Worm (Caenorhabditis elegans) whole organism, young adult: ENCODE results near the gene egas-2.
A peak's percentile ranks its signal among the peaks of the same experiment; 100 is the strongest.

Experiments used
- B0019.2 ChIP-seq: fragments of 200-800 bp; sonication (Bioruptor generic); conservative IDR thresholded peaks from 2 replicates; pipeline ENCODE4 v1.3.6; 2022; ENCODE audit warnings: missing genetic modification reagents, missing genetic modification characterization, missing compliant biosample characterization
- B0035.1 ChIP-seq: sonication (generic microtip); optimal IDR thresholded peaks from 2 replicates; lab custom pipeline; 2016; ENCODE audit warnings: missing genetic modification characterization, mild to moderate bottlenecking, missing compliant biosample characterization, missing genotype, missing genetic modification reagents
- F37B4.10 ChIP-seq: fragments of 200-800 bp; sonication (Bioruptor generic); IDR thresholded peaks from 2 replicates; pipeline ENCODE4 v1.3.6; 2022; ENCODE audit warnings: missing genetic modification characterization, missing compliant biosample characterization
- F57A8.1 ChIP-seq: fragments of 200-800 bp; sonication (Bioruptor generic); optimal IDR thresholded peaks from 2 replicates; lab custom pipeline; 2018; ENCODE audit warnings: mild to moderate bottlenecking, missing genetic modification characterization, moderate library complexity, missing compliant biosample characterization
- K11D2.4 ChIP-seq: fragments of 200-800 bp; sonication (Bioruptor generic); IDR thresholded peaks from 2 replicates; pipeline ENCODE4 v1.3.6; 2022; ENCODE audit warnings: missing genetic modification reagents, missing genetic modification characterization, missing compliant biosample characterization
- K12H6.12 ChIP-seq: fragments of 200-800 bp; sonication (Bioruptor generic); optimal IDR thresholded peaks from 2 replicates; lab custom pipeline; 2018; ENCODE audit warnings: mild to moderate bottlenecking, missing genetic modification characterization, missing compliant biosample characterization
- Y56A3A.18 ChIP-seq: fragments of 200-800 bp; sonication (Bioruptor generic); IDR thresholded peaks from 2 replicates; pipeline ENCODE4 v1.3.6; 2022; ENCODE audit warnings: missing genetic modification reagents, missing genetic modification characterization, missing compliant biosample characterization
- ama-1 ChIP-seq, 3 experiments: fragments of 150-350 bp in 1 of 3; sonication (generic microtip) in 2 of 3; optimal IDR thresholded peaks; 2 replicates each; lab custom pipeline; 2014 to 2018; ENCODE audit warnings: missing biosample characterization in 2 of 3, missing genetic modification characterization in 2 of 3, missing genetic modification reagents in 2 of 3
- aptf-3 ChIP-seq: fragments of 200-800 bp; sonication (Bioruptor generic); IDR thresholded peaks from 2 replicates; pipeline ENCODE4 v1.3.6; 2022; ENCODE audit warnings: missing genetic modification characterization, missing compliant biosample characterization
- athp-1 ChIP-seq: sonication (generic microtip); optimal IDR thresholded peaks from 2 replicates; lab custom pipeline; 2017; ENCODE audit warnings: mild to moderate bottlenecking, missing genetic modification characterization, missing compliant biosample characterization
- attf-3 ChIP-seq: fragments of 200-800 bp; sonication (Bioruptor generic); conservative IDR thresholded peaks from 2 replicates; pipeline ENCODE4 v1.3.6; 2022; ENCODE audit warnings: missing genetic modification reagents, missing genetic modification characterization, missing compliant biosample characterization
- attf-5 ChIP-seq: fragments of 200-800 bp; sonication (Bioruptor generic); optimal IDR thresholded peaks from 2 replicates; lab custom pipeline; 2018; ENCODE audit warnings: mild to moderate bottlenecking, missing genetic modification characterization, missing compliant biosample characterization
- attf-6 ChIP-seq: fragments of 200-800 bp; sonication (Bioruptor generic); IDR thresholded peaks from 2 replicates; pipeline ENCODE4 v1.3.6; 2022; ENCODE audit warnings: missing genetic modification reagents, missing genetic modification characterization, missing compliant biosample characterization
- bed-1 ChIP-seq: fragments of 200-800 bp; sonication (Bioruptor generic); IDR thresholded peaks from 2 replicates; pipeline ENCODE4 v1.3.6; 2022; ENCODE audit warnings: missing genetic modification reagents, missing genetic modification characterization, missing compliant biosample characterization
- bed-2 ChIP-seq: fragments of 200-800 bp; sonication (Bioruptor generic); IDR thresholded peaks from 2 replicates; pipeline ENCODE4 v1.3.6; 2022; ENCODE audit warnings: missing genetic modification reagents, missing genetic modification characterization, missing compliant biosample characterization
- ccch-3 ChIP-seq: fragments of 200-800 bp; sonication (Bioruptor generic); optimal IDR thresholded peaks from 2 replicates; lab custom pipeline; 2018; ENCODE audit warnings: mild to moderate bottlenecking, missing genetic modification characterization, missing compliant biosample characterization
- cebp-1 ChIP-seq, 2 experiments: fragments of 200-800 bp in 1 of 2; sonication (Bioruptor generic) in 1 of 2; sonication (generic microtip) in 1 of 2; IDR thresholded peaks in 1 of 2; optimal IDR thresholded peaks in 1 of 2; 2 replicates each; pipeline versions ENCODE4 v1.3.6 to Lab custom; 2017 to 2022; ENCODE audit warnings: missing compliant biosample characterization in 2 of 2, missing genetic modification characterization in 2 of 2, mild to moderate bottlenecking in 1 of 2, missing genetic modification reagents in 1 of 2, moderate library complexity in 1 of 2
- dpl-1 ChIP-seq: fragments of 150-350 bp; optimal IDR thresholded peaks from 2 replicates; lab custom pipeline; 2014; ENCODE audit warnings: missing biosample characterization, missing genetic modification reagents, missing genetic modification characterization
- egrh-3 ChIP-seq: fragments of 200-800 bp; sonication (Bioruptor generic); IDR thresholded peaks from 2 replicates; pipeline ENCODE4 v1.3.6; 2022; ENCODE audit warnings: missing genetic modification reagents, missing genetic modification characterization, missing compliant biosample characterization
- ekl-4 ChIP-seq: fragments of 200-800 bp; sonication (Bioruptor generic); IDR thresholded peaks from 2 replicates; pipeline ENCODE4 v1.3.6; 2022; ENCODE audit warnings: missing genetic modification reagents, missing genetic modification characterization, missing compliant biosample characterization
- gei-17 ChIP-seq: fragments of 200-800 bp; sonication (Bioruptor generic); optimal IDR thresholded peaks from 2 replicates; lab custom pipeline; 2018; ENCODE audit warnings: mild to moderate bottlenecking, missing genetic modification characterization, missing compliant biosample characterization
- him-1 ChIP-seq: sonication (generic microtip); optimal IDR thresholded peaks from 2 replicates; lab custom pipeline; 2016; ENCODE audit warnings: missing genotype, missing genetic modification reagents, missing genetic modification characterization, missing compliant biosample characterization
- hlh-12 ChIP-seq: sonication (generic microtip); optimal IDR thresholded peaks from 2 replicates; lab custom pipeline; 2016; ENCODE audit warnings: missing genetic modification characterization, missing compliant biosample characterization
- hrde-1 ChIP-seq: sonication (generic microtip); optimal IDR thresholded peaks from 2 replicates; lab custom pipeline; 2016; ENCODE audit warnings: missing genetic modification characterization, mild to moderate bottlenecking, missing compliant biosample characterization, moderate library complexity, missing genotype, missing genetic modification reagents, borderline replicate concordance
- let-607 ChIP-seq, 2 experiments: fragments of 200-800 bp in 1 of 2; sonication (Bioruptor generic) in 1 of 2; sonication (generic microtip) in 1 of 2; optimal IDR thresholded peaks; 2 replicates each; lab custom pipeline; 2016 to 2018; ENCODE audit warnings: mild to moderate bottlenecking in 2 of 2, missing compliant biosample characterization in 2 of 2, missing genetic modification characterization in 2 of 2, moderate library complexity in 2 of 2, missing genotype in 1 of 2
- lin-35 ChIP-seq, 3 experiments: fragments of 150-350 bp in 2 of 3; sonication (generic microtip) in 1 of 3; optimal IDR thresholded peaks; 2 replicates each; lab custom pipeline; 2014 to 2018; ENCODE audit warnings: missing biosample characterization in 3 of 3, missing genetic modification characterization in 3 of 3, missing genetic modification reagents in 3 of 3
- lir-1 ChIP-seq: fragments of 200-800 bp; sonication (Bioruptor generic); conservative IDR thresholded peaks from 2 replicates; pipeline ENCODE4 v1.3.6; 2022; ENCODE audit warnings: missing genetic modification reagents, missing genetic modification characterization, missing compliant biosample characterization
- madf-3 ChIP-seq: fragments of 200-800 bp; sonication (Bioruptor generic); IDR thresholded peaks from 2 replicates; pipeline ENCODE4 v1.3.6; 2022; ENCODE audit warnings: missing genetic modification reagents, missing genetic modification characterization, missing compliant biosample characterization
- mes-4 ChIP-seq: sonication (generic microtip); optimal IDR thresholded peaks from 2 replicates; lab custom pipeline; 2016; ENCODE audit warnings: missing genotype, missing genetic modification characterization, missing compliant biosample characterization
- nfyb-1 ChIP-seq: fragments of 200-800 bp; sonication (Bioruptor generic); IDR thresholded peaks from 2 replicates; pipeline ENCODE4 v1.3.6; 2022; ENCODE audit warnings: missing genetic modification reagents, missing genetic modification characterization, missing compliant biosample characterization
- nhr-179 ChIP-seq: sonication (generic microtip); optimal IDR thresholded peaks from 2 replicates; lab custom pipeline; 2016; ENCODE audit warnings: mild to moderate bottlenecking, missing genetic modification characterization, missing compliant biosample characterization
- nhr-27 ChIP-seq: fragments of 200-800 bp; sonication (Bioruptor generic); optimal IDR thresholded peaks from 2 replicates; lab custom pipeline; 2018; ENCODE audit warnings: mild to moderate bottlenecking, missing genetic modification characterization, moderate library complexity, missing compliant biosample characterization
- nhr-90 ChIP-seq: sonication (generic microtip); optimal IDR thresholded peaks from 2 replicates; lab custom pipeline; 2016; ENCODE audit warnings: missing genotype, mild to moderate bottlenecking, missing genetic modification characterization, missing compliant biosample characterization
- rpc-1 ChIP-seq, 2 experiments: fragments of 150-350 bp in 1 of 2; sonication (generic microtip) in 1 of 2; optimal IDR thresholded peaks; 2 replicates each; lab custom pipeline; 2014 to 2018; ENCODE audit warnings: missing biosample characterization in 1 of 2, missing genetic modification characterization in 1 of 2, missing genetic modification reagents in 1 of 2, missing genotype in 1 of 2
- sea-2 ChIP-seq: fragments of 200-800 bp; sonication (Bioruptor generic); IDR thresholded peaks from 2 replicates; pipeline ENCODE4 v1.3.6; 2022; ENCODE audit warnings: missing genetic modification characterization, missing compliant biosample characterization
- snpc-1.3 ChIP-seq: sonication (generic microtip); optimal IDR thresholded peaks from 2 replicates; lab custom pipeline; 2017; ENCODE audit warnings: missing genetic modification characterization, mild to moderate bottlenecking, missing compliant biosample characterization, antibody characterized with exemption, moderate library complexity, missing genotype, missing genetic modification reagents; ENCODE audit not compliant: insufficient read depth
- snpc-3.4 ChIP-seq: sonication (generic microtip); optimal IDR thresholded peaks from 2 replicates; lab custom pipeline; 2017; ENCODE audit warnings: missing genetic modification characterization, mild to moderate bottlenecking, missing compliant biosample characterization, antibody characterized with exemption, moderate library complexity, missing genotype, missing genetic modification reagents
- tbp1 ChIP-seq: fragments of 200-800 bp; sonication (Bioruptor generic); optimal IDR thresholded peaks from 2 replicates; lab custom pipeline; 2018; ENCODE audit warnings: mild to moderate bottlenecking, missing genetic modification characterization, missing compliant biosample characterization
- tlf-1 ChIP-seq: fragments of 200-800 bp; sonication (Bioruptor generic); optimal IDR thresholded peaks from 2 replicates; lab custom pipeline; 2018; ENCODE audit warnings: mild to moderate bottlenecking, missing genetic modification characterization, missing compliant biosample characterization
- zim-3 ChIP-seq: sonication (generic microtip); optimal IDR thresholded peaks from 2 replicates; lab custom pipeline; 2017; ENCODE audit warnings: mild to moderate bottlenecking, missing genetic modification characterization, moderate library complexity, missing compliant biosample characterization
- ztf-18 ChIP-seq: sonication (generic microtip); optimal IDR thresholded peaks from 2 replicates; lab custom pipeline; 2016; ENCODE audit warnings: missing genotype, mild to moderate bottlenecking, missing genetic modification characterization, missing compliant biosample characterization
- ztf-26 ChIP-seq: sonication (generic microtip); optimal IDR thresholded peaks from 2 replicates; lab custom pipeline; 2017; ENCODE audit warnings: missing genetic modification characterization, missing compliant biosample characterization
- ztf-28 ChIP-seq: fragments of 200-800 bp; sonication (Bioruptor generic); IDR thresholded peaks from 2 replicates; pipeline ENCODE4 v1.3.6; 2022; ENCODE audit warnings: missing genetic modification reagents, missing genetic modification characterization, missing compliant biosample characterization

egas-2 gene

ce11 chrV:18650043-18650442 lies at the start of gene egas-2:
egas-2 (plus strand) TSS chrV:18650343.
- TF ChIP-seq tlf-1 (no peak), K11D2.4 (GFP tag; lab: Robert Waterston, UW) (no peak), egrh-3 (no peak), dpl-1 (no peak), attf-3 (GFP tag; lab: Robert Waterston, UW) (no peak), sea-2 (GFP tag; lab: Robert Waterston, UW) (no peak), F37B4.10 (GFP tag; lab: Robert Waterston, UW) (no peak), nhr-90 (tag; lab: Kevin White, UChicago) (no peak), rpc-1 (optimal IDR thresholded peaks at IDR 0.05; lab: Kevin White, UChicago) (no peak), rpc-1 (tag; optimal IDR thresholded peaks at IDR 0.05; lab: Kevin White, UChicago) (no peak), snpc-1.3 (tag; lab: Kevin White, UChicago) (no peak), ama-1 (optimal IDR thresholded peaks at IDR 0.05; lab: Kevin White, UChicago) (no peak), ama-1 (GFP tag; optimal IDR thresholded peaks at IDR 0.05; lab: Kevin White, UChicago) (no peak), nhr-27 (no peak)

ce11 chrV:18605510-18605909 lies 44.6 kb upstream of the egas-2 start:
- TF ChIP-seq hlh-12 (tag; lab: Kevin White, UChicago) (no peak), cebp-1 (GFP tag; IDR thresholded peaks at IDR 0.05; lab: Robert Waterston, UW) (no peak), cebp-1 (tag; optimal IDR thresholded peaks at IDR 0.05; lab: Kevin White, UChicago) (no peak), aptf-3 (GFP tag; lab: Robert Waterston, UW) (no peak), B0019.2 (GFP tag; lab: Robert Waterston, UW) (no peak), ekl-4 (no peak), athp-1 (tag; lab: Kevin White, UChicago) (no peak), bed-1 (GFP tag; lab: Robert Waterston, UW) (no peak)

- TF ChIP-seq lin-35 (GFP tag; optimal IDR thresholded peaks at IDR 0.05; lab: Kevin White, UChicago) (no peak), K12H6.12 (no peak), nfyb-1 (GFP tag; lab: Robert Waterston, UW) (no peak), ccch-3 (no peak), Y56A3A.18 (GFP tag; lab: Robert Waterston, UW) (no peak), attf-6 (GFP tag; lab: Robert Waterston, UW) (no peak)
Observed at ce11 chrV:18613164-18613563, 37.0 kb upstream of the egas-2 start.

ce11 chrV:18614498-18614897 lies 35.6 kb upstream of the egas-2 start:
- TF ChIP-seq snpc-3.4 (tag; lab: Kevin White, UChicago): no peak
- TF ChIP-seq madf-3: no peak
- no peak for TF ChIP-seq F57A8.1 (GFP tag; lab: Kevin White, UChicago)
- no peak for TF ChIP-seq him-1 (tag; lab: Kevin White, UChicago)
- TF ChIP-seq cebp-1 (GFP tag; IDR thresholded peaks at IDR 0.05; lab: Robert Waterston, UW): no peak
- peak; percentile 56 for TF ChIP-seq cebp-1 (tag; optimal IDR thresholded peaks at IDR 0.05; lab: Kevin White, UChicago)
- TF ChIP-seq zim-3 (tag; lab: Kevin White, UChicago): no peak
- no peak for TF ChIP-seq nhr-179
- peak; percentile 78 for TF ChIP-seq attf-5
- TF ChIP-seq mes-4 (tag; lab: Kevin White, UChicago): no peak
- no peak for TF ChIP-seq B0035.1 (tag; lab: Kevin White, UChicago)
- peak; percentile 42 for TF ChIP-seq ztf-18 (tag; lab: Kevin White, UChicago)
- TF ChIP-seq gei-17: no peak
- TF ChIP-seq let-607 (tag; optimal IDR thresholded peaks at IDR 0.05; lab: Kevin White, UChicago): peak; percentile 66 to 73
- peak; percentile 49; the same call in 1 of the 2 replicates for TF ChIP-seq nfyb-1 (GFP tag; lab: Robert Waterston, UW)
- TF ChIP-seq bed-2 (GFP tag; lab: Robert Waterston, UW): no peak
- no peak for TF ChIP-seq ccch-3
- TF ChIP-seq hrde-1: no peak
- no peak for TF ChIP-seq ztf-28 (GFP tag; lab: Robert Waterston, UW)
- no peak for TF ChIP-seq lir-1 (GFP tag; lab: Robert Waterston, UW)
- no peak for TF ChIP-seq ztf-26
- TF ChIP-seq tbp1 (GFP tag; lab: Kevin White, UChicago): peak; percentile 36
